Fruit fly (Drosophila melanogaster): ENCODE measurements around the gene CG7730.
A peak's percentile ranks its signal among the peaks of the same experiment; 100 is the strongest.

CG7730 gene

DNA sequence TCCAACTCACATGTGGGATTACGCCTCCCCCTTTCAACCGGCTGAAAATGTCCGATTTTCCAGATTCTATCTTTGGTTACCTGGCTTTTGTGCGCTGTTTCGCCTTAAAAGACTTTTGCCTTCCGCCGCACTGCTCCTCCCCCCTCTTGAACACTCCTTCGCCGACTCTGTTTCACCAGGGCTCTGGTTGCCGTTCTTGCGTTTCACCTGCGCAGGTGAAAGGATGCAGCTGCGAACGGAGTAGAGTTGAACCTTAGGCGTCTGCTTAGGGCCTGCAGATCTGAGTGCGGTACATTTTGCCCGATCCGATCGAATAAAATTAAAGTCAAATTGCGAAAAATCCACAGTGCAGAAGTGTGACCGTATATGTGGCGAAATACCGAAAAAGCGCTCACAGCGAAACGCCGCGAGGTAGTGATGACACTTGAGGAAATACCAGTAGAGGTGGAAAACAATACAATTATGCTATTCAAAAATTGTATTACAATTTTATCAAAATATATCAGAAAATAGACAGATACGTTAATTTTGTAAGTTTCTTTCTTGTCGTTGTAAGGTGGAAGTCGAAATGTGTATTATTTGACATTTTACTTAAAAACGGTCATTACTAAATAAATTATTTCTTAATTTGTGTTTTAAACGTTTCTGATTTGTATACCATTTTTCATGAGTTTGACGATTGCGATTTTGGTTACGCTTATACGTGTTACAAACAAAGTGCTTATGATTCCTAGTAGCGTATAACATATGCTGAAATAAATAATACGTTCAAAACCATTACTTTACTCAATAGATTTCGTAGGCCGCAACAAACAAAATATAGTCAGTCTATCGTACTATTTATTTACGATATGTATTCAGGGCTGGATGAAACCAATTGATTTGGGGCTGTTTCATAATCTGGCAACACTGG lies 11.4 kb upstream of the CG7730 start, which contains the start of the genes CG6664 and CG7728 (continued):
- TF ChIP-seq Xbp1 (GFP tag; optimal IDR thresholded peaks at IDR 0.05) (peak; percentile 60), phol (tag; optimal IDR thresholded peaks at IDR 0.05) (peak; percentile 58), peb (GFP tag; IDR thresholded peaks at IDR 0.05) (no peak), Doc3 (GFP tag; IDR thresholded peaks at IDR 0.05; ENCODE audit: partially characterized antibody) (peak; percentile 48; the same call in 1 of the 3 replicates), ap (GFP tag; IDR thresholded peaks at IDR 0.05) (no peak), CG11398 (GFP tag; optimal IDR thresholded peaks at IDR 0.05) (no peak), CG7745 (tag; optimal IDR thresholded peaks at IDR 0.05) (no peak), D19B (GFP tag; optimal IDR thresholded peaks at IDR 0.05) (no peak), CG2889 (GFP tag; IDR thresholded peaks at IDR 0.05) (peak; percentile 29; the same call in 1 of the 3 replicates), CG32772 (GFP tag; IDR thresholded peaks at IDR 0.05) (peak; percentile 37; the same call in 1 of the 2 replicates), CG14441 (GFP tag; IDR thresholded peaks at IDR 0.05) (peak; percentile 51), hth (optimal IDR thresholded peaks at IDR 0.05) (no peak), CG7372 (GFP tag; IDR thresholded peaks at IDR 0.05) (no peak), gro (GFP tag; optimal IDR thresholded peaks at IDR 0.05) (no peak), CG17802 (tag; optimal IDR thresholded peaks at IDR 0.05) (peak; percentile 15), CG5953 (GFP tag; IDR thresholded peaks at IDR 0.05) (no peak), Myb (GFP tag; optimal IDR thresholded peaks at IDR 0.05) (peak; percentile 12), gcm (GFP tag; optimal IDR thresholded peaks at IDR 0.05) (no peak), Lhr (GFP tag; optimal IDR thresholded peaks at IDR 0.05) (peak; percentile 40), tin (GFP tag; optimal IDR thresholded peaks at IDR 0.05) (peak; percentile 44), CG6791 (GFP tag; IDR thresholded peaks at IDR 0.05; ENCODE audit: partially characterized antibody) (peak; percentile 56), Chrac-16 (GFP tag; optimal IDR thresholded peaks at IDR 0.05) (peak; percentile 41), MBD-R2 (GFP tag; IDR thresholded peaks at IDR 0.05) (peak; percentile 79), NC2β (GFP tag; optimal IDR thresholded peaks at IDR 0.05) (no peak), yki (optimal IDR thresholded peaks at IDR 0.05) (no peak), CG10366 (GFP tag; IDR thresholded peaks at IDR 0.05) (peak; percentile 52), tll (GFP tag; optimal IDR thresholded peaks at IDR 0.05) (peak in 1 of 2 experiments; percentile 59), CG12744 (GFP tag; optimal IDR thresholded peaks at IDR 0.05) (no peak), CG2129 (GFP tag; IDR thresholded peaks at IDR 0.05; ENCODE audit: partially characterized antibody) (no peak; the same call in 1 of the 2 replicates), CG11560 (tag; IDR thresholded peaks at IDR 0.05) (no peak), CrebB (tag; optimal IDR thresholded peaks at IDR 0.05) (no peak), onecut (GFP tag; IDR thresholded peaks at IDR 0.05) (peak; percentile 17; the same call in 1 of the 2 replicates), CG13424 (tag; optimal IDR thresholded peaks at IDR 0.05) (peak; percentile 68), CG15479 (GFP tag; optimal IDR thresholded peaks at IDR 0.05) (no peak), lilli (GFP tag; optimal IDR thresholded peaks at IDR 0.05) (peak; percentile 64), CG10274 (GFP tag; optimal IDR thresholded peaks at IDR 0.05) (no peak), CG4617 (GFP tag; optimal IDR thresholded peaks at IDR 0.05; ENCODE audit: borderline replicate concordance) (peak; percentile 87), CG2875 (GFP tag; optimal IDR thresholded peaks at IDR 0.05) (no peak), caup (GFP tag; optimal IDR thresholded peaks at IDR 0.05; ENCODE audit: severe bottlenecking) (no peak), jumu (GFP tag; optimal IDR thresholded peaks at IDR 0.05) (peak; percentile 29), Doc2 (GFP tag; IDR thresholded peaks at IDR 0.05) (no peak), tap (tag; optimal IDR thresholded peaks at IDR 0.05) (no peak), CG8924 (tag; optimal IDR thresholded peaks at IDR 0.05) (peak; percentile 47), eve (GFP tag; optimal IDR thresholded peaks at IDR 0.05) (no peak), pan (optimal IDR thresholded peaks at IDR 0.05) (no peak), pan (GFP tag; optimal IDR thresholded peaks at IDR 0.05 in 1 of 2, IDR thresholded peaks at IDR 0.05 in 1 of 2) (peak in 1 of 2 experiments; percentile 36), CG16863 (GFP tag; optimal IDR thresholded peaks at IDR 0.05) (peak; percentile 20), knrl (GFP tag; IDR thresholded peaks at IDR 0.05; ENCODE audit: partially characterized antibody) (peak; percentile 59; the same call in 2 of the 3 replicates), sd (tag; optimal IDR thresholded peaks at IDR 0.05) (no peak)
